Fruit fly (Drosophila melanogaster) whole organism: Measurements from ENCODE around the gene CG31639.

Experiments used
- CG8478 ChIP-seq: fragments of >200 bp; optimal IDR thresholded peaks from 2 replicates; lab custom pipeline; 2018; ENCODE audit warnings: inconsistent platforms
- Dll ChIP-seq: fragments of >200 bp; optimal IDR thresholded peaks from 2 replicates; lab custom pipeline; 2017
- EcR ChIP-seq, 2 experiments: fragments of >200 bp; optimal IDR thresholded peaks; 2 replicates each; lab custom pipeline; 2017; ENCODE audit warnings: missing biosample characterization in 2 of 2, missing genetic modification characterization in 2 of 2, missing genetic modification reagents in 2 of 2
- pan ChIP-seq: fragments of >200 bp; optimal IDR thresholded peaks from 2 replicates; lab custom pipeline; 2017
- psq ChIP-seq: fragments of >200 bp; optimal IDR thresholded peaks from 2 replicates; lab custom pipeline; 2017

DNA sequence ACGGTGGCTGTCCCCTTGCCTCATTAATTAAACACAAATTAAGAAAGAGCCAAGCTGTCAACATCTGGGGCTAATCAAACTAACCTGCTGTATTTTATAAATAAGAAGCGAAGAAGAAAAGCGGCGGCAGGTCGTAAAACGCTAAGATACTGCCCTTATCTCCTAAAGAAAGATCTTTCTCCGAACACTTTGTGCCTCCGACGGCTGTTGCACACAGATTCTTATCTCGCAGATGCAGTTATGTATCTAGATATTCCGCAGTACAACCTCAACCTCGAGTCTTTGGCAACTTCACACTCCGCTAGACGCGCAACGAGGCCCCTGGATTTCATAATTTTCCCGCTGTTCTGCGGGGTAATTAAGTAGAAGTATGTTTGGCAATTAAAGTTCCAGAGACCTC is 25.0 kb upstream of the CG31639 start:
- TF ChIP-seq Dll (lab: Kevin White, UChicago), result no peak
- TF ChIP-seq EcR (GFP tag; optimal IDR thresholded peaks at IDR 0.05; lab: Kevin White, UChicago), result no peak
- no peak for TF ChIP-seq psq (lab: Kevin White, UChicago)
- TF ChIP-seq CG8478 (lab: Kevin White, UChicago), result no peak
- no peak for TF ChIP-seq pan (lab: Kevin White, UChicago)
